Worm (Caenorhabditis elegans): ENCODE measurements around the gene Y59H11AM.1.

Y59H11AM.1 gene

ce11 chrIV:8608934-8609333, 37.7 kb downstream of the Y59H11AM.1 start, which contains the start of gene F42A9.6:
TSS of gene F42A9.6 (plus strand) at chrIV:8609234.
- TF ChIP-seq tab-1 (GFP tag; IDR thresholded peaks at IDR 0.05), result no peak
- TF ChIP-seq ztf-29 (GFP tag; IDR thresholded peaks at IDR 0.05), result no peak
- TF ChIP-seq T22C8.4 (GFP tag; IDR thresholded peaks at IDR 0.05), result no peak
- TF ChIP-seq med-1 (GFP tag; optimal IDR thresholded peaks at IDR 0.05; ENCODE audit: insufficient read depth), result no peak
- no peak for TF ChIP-seq klf-2 (GFP tag; conservative IDR thresholded peaks at IDR 0.05)
- no peak for TF ChIP-seq cog-1 (tag; optimal IDR thresholded peaks at IDR 0.05)
- TF ChIP-seq flt-1 (GFP tag; IDR thresholded peaks at IDR 0.05), result no peak
- TF ChIP-seq ref-1 (GFP tag; conservative IDR thresholded peaks at IDR 0.05), result no peak
- no peak for TF ChIP-seq ztf-23 (GFP tag; IDR thresholded peaks at IDR 0.05)

- no peak for TF ChIP-seq med-1 (GFP tag; optimal IDR thresholded peaks at IDR 0.05; ENCODE audit: insufficient read depth)
- TF ChIP-seq ztf-29 (GFP tag; IDR thresholded peaks at IDR 0.05), result no peak
- TF ChIP-seq ztf-23 (GFP tag; IDR thresholded peaks at IDR 0.05), result no peak
- TF ChIP-seq T22C8.4 (GFP tag; IDR thresholded peaks at IDR 0.05), result no peak
- no peak for TF ChIP-seq flt-1 (GFP tag; IDR thresholded peaks at IDR 0.05)
- TF ChIP-seq ref-1 (GFP tag; conservative IDR thresholded peaks at IDR 0.05), result no peak
- TF ChIP-seq tab-1 (GFP tag; IDR thresholded peaks at IDR 0.05), result no peak
- TF ChIP-seq cog-1 (tag; optimal IDR thresholded peaks at IDR 0.05), result no peak
Observed at ce11 chrIV:8611886-8612542, 40.8 kb downstream of the Y59H11AM.1 start, which contains the start of the genes F42A9.17 and cyp-33E2. TSS of gene F42A9.17 (minus strand) at chrIV:8611936. TSS of gene cyp-33E2 (plus strand) at chrIV:8612334.

DNA sequence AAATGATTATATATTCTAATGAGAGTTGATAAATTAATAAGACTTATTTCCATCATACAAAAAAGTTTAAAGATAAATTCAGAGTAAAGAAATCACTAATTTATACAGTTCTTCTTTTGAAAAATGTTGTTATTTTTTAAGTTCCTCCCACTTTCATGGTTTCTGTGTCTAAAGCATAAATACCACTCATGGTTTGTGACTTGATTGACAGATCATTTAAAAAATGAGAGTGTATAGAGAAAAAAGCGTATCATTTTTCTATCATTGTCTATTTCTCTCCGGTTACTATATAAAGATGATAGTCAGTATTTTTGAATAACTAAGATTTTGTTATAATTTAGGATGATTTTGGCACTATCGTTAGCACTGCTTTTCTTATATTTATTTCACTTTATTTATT, 43.4 kb downstream of the Y59H11AM.1 start, which contains the start of gene cyp-33E3:
Gene cyp-33E3 (plus strand): TSS at position 316 of the 400 bp plus-strand sequence.
- TF ChIP-seq cog-1 (tag; optimal IDR thresholded peaks at IDR 0.05) (no peak), ztf-29 (GFP tag; IDR thresholded peaks at IDR 0.05) (no peak), flt-1 (GFP tag; IDR thresholded peaks at IDR 0.05) (no peak), ref-1 (GFP tag; conservative IDR thresholded peaks at IDR 0.05) (no peak), tab-1 (GFP tag; IDR thresholded peaks at IDR 0.05) (no peak), med-1 (GFP tag; optimal IDR thresholded peaks at IDR 0.05; ENCODE audit: insufficient read depth) (no peak), klf-2 (GFP tag; conservative IDR thresholded peaks at IDR 0.05) (no peak), T22C8.4 (GFP tag; IDR thresholded peaks at IDR 0.05) (no peak), ztf-23 (GFP tag; IDR thresholded peaks at IDR 0.05) (no peak)

DNA sequence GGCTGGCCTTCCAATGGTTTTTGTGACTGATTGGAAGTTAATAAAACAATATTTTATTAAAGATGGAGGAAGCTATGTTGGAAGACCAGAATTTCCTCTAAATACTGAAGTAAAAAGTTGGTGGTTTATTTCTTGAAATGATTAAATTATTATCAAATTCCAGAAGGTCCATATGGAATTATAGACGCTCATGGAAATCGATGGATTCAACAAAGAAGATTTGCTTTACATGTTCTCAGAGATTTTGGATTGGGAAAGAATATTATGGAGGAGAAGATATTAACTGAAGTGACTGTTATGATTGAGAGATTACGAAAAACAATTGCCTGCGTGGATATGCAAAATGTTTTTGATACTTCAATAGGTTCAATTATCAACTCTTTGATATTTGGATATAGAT, 44.1 kb downstream of the Y59H11AM.1 start:
- TF ChIP-seq med-1 (GFP tag; optimal IDR thresholded peaks at IDR 0.05; ENCODE audit: insufficient read depth) (no peak), klf-2 (GFP tag; conservative IDR thresholded peaks at IDR 0.05) (no peak), flt-1 (GFP tag; IDR thresholded peaks at IDR 0.05) (no peak), cog-1 (tag; optimal IDR thresholded peaks at IDR 0.05) (no peak), ztf-29 (GFP tag; IDR thresholded peaks at IDR 0.05) (no peak), T22C8.4 (GFP tag; IDR thresholded peaks at IDR 0.05) (no peak), ztf-23 (GFP tag; IDR thresholded peaks at IDR 0.05) (no peak), ref-1 (GFP tag; conservative IDR thresholded peaks at IDR 0.05) (no peak), tab-1 (GFP tag; IDR thresholded peaks at IDR 0.05) (no peak)

ce11 chrIV:8617047-8617446, 45.8 kb downstream of the Y59H11AM.1 start, which contains the start of the genes F42A9.7 and F42A9.3:
TSS of gene F42A9.7 (minus strand) at chrIV:8617147.
TSS of gene F42A9.3 (plus strand) at chrIV:8617260.
- TF ChIP-seq med-1 (GFP tag; optimal IDR thresholded peaks at IDR 0.05; ENCODE audit: insufficient read depth), result no peak
- no peak for TF ChIP-seq ztf-23 (GFP tag; IDR thresholded peaks at IDR 0.05)
- TF ChIP-seq tab-1 (GFP tag; IDR thresholded peaks at IDR 0.05), result no peak
- no peak for TF ChIP-seq flt-1 (GFP tag; IDR thresholded peaks at IDR 0.05)
- no peak for TF ChIP-seq T22C8.4 (GFP tag; IDR thresholded peaks at IDR 0.05)
- no peak for TF ChIP-seq cog-1 (tag; optimal IDR thresholded peaks at IDR 0.05)
- TF ChIP-seq ztf-29 (GFP tag; IDR thresholded peaks at IDR 0.05), result no peak
- TF ChIP-seq ref-1 (GFP tag; conservative IDR thresholded peaks at IDR 0.05), result no peak
- TF ChIP-seq klf-2 (GFP tag; conservative IDR thresholded peaks at IDR 0.05), result no peak

- TF ChIP-seq ztf-29 (GFP tag; IDR thresholded peaks at IDR 0.05) (no peak), klf-2 (GFP tag; conservative IDR thresholded peaks at IDR 0.05) (no peak), tab-1 (GFP tag; IDR thresholded peaks at IDR 0.05) (no peak), med-1 (GFP tag; optimal IDR thresholded peaks at IDR 0.05; ENCODE audit: insufficient read depth) (no peak)
Observed at ce11 chrIV:8618698-8619097, 47.5 kb downstream of the Y59H11AM.1 start, which contains the start of gene F42A9.8. TSS of gene F42A9.8 (minus strand) at chrIV:8618785.

- TF ChIP-seq cog-1 (tag; optimal IDR thresholded peaks at IDR 0.05) (peak; percentile 43), med-1 (GFP tag; optimal IDR thresholded peaks at IDR 0.05; ENCODE audit: insufficient read depth) (no peak)
Observed at ce11 chrIV:8620102-8620733, 49.0 kb downstream of the Y59H11AM.1 start, which contains the start of gene lin-49. TSS of gene lin-49 (plus strand) at chrIV:8620683.
